Worm (Caenorhabditis elegans) whole organism, L3 larva: ENCODE data around the gene C49F5.5.

Source experiments
- aly-2 ChIP-seq: fragments of 150-350 bp; optimal IDR thresholded peaks from 2 replicates; lab custom pipeline; 2014; ENCODE audit warnings: missing biosample characterization, missing genetic modification characterization
- ceh-28 ChIP-seq: fragments of 150-350 bp; optimal IDR thresholded peaks from 2 replicates; lab custom pipeline; 2014; ENCODE audit warnings: missing biosample characterization, missing genetic modification reagents, missing genetic modification characterization
- elt-1 ChIP-seq: fragments of 150-350 bp; optimal IDR thresholded peaks from 2 replicates; lab custom pipeline; 2014; ENCODE audit warnings: missing biosample characterization, missing genetic modification characterization
- fkh-10 ChIP-seq: sonication (generic microtip); optimal IDR thresholded peaks from 2 replicates; lab custom pipeline; 2017; ENCODE audit warnings: missing biosample characterization, missing genetic modification reagents, missing genetic modification characterization
- lin-39 ChIP-seq: fragments of 150-350 bp; optimal IDR thresholded peaks from 2 replicates; lab custom pipeline; 2018; ENCODE audit warnings: missing biosample characterization, missing genetic modification reagents, missing genetic modification characterization
- lsy-12 ChIP-seq: sonication (generic microtip); optimal IDR thresholded peaks from 2 replicates; lab custom pipeline; 2016; ENCODE audit warnings: mild to moderate bottlenecking, missing genetic modification characterization, missing compliant biosample characterization
- nhr-23 ChIP-seq: fragments of 150-350 bp; optimal IDR thresholded peaks from 2 replicates; lab custom pipeline; 2014; ENCODE audit warnings: missing biosample characterization, missing genetic modification reagents, missing genetic modification characterization
- nhr-237 ChIP-seq: fragments of 150-350 bp; optimal IDR thresholded peaks from 2 replicates; lab custom pipeline; 2014; ENCODE audit warnings: missing biosample characterization, missing genetic modification characterization

DNA sequence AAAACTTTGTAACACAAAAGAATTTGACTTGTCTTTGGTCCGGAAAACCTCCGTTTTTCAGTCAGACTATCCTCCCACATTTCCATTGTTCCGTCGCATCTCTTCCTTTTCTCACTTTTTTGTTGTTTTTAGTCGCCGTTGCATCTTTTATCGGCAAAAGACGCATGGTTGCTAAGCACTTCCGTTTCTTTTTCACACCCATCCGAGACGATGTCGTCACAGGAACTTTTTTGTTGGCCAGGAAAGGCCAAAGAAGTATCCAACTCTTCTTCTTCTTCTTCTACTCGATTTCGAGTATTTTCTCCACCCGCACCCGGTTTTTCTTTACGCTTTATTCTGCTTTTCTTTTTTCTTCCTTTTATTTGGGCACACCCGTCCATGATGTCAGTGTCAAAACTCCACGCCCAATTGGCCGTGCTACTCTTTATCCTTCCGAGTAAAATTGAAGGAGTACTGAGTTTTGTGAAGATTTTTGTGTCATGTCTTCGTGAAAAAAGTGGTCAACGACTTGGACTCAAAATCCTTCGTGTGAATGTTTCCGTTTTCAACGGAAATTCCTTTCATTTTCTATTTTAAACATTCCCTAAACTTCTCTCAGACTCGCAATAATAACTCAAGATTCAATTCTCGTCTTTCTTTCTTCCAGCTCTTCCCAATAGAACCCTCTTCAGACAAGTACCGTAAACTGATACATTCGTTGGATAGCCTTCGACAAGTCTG is 39.2 kb downstream of the C49F5.5 start, which contains the start of gene B0198.2:
- no peak for TF ChIP-seq lsy-12
- no peak for TF ChIP-seq aly-2 (tag; lab: Kevin White, UChicago)
- no peak for TF ChIP-seq nhr-237 (tag; lab: Kevin White, UChicago)
- TF ChIP-seq nhr-23 (tag; lab: Kevin White, UChicago) = no peak
- no peak for TF ChIP-seq fkh-10 (GFP tag; lab: Kevin White, UChicago)
- TF ChIP-seq elt-1 (tag; lab: Kevin White, UChicago) = no peak
- no peak for TF ChIP-seq ceh-28 (tag; lab: Kevin White, UChicago)
- TF ChIP-seq lin-39 (tag; lab: Kevin White, UChicago) = no peak
